Worm (Caenorhabditis elegans): Measurements from ENCODE around the gene F53B1.8.

- no peak for TF ChIP-seq him-1 (tag; optimal IDR thresholded peaks at IDR 0.05)
- TF ChIP-seq dao-5 (tag; optimal IDR thresholded peaks at IDR 0.05), result no peak
- no peak for TF ChIP-seq W03F9.2 (tag; optimal IDR thresholded peaks at IDR 0.05)
These were observed 15.9 kb downstream of the F53B1.8 start for ce11 chrX:2114171-2114570.
